Worm (Caenorhabditis elegans) whole organism, midembryonic: ENCODE results near the gene hrpu-2.

Experiments
- T22C8.4 ChIP-seq: fragments of 200-800 bp; sonication (Bioruptor generic); IDR thresholded peaks from 2 replicates; pipeline ENCODE4 v1.3.6; 2022; ENCODE audit warnings: missing genetic modification characterization, missing compliant biosample characterization
- cog-1 ChIP-seq: sonication (generic microtip); optimal IDR thresholded peaks from 2 replicates; lab custom pipeline; 2016; ENCODE audit warnings: missing genetic modification characterization, missing compliant biosample characterization
- flt-1 ChIP-seq: fragments of 200-800 bp; sonication (Bioruptor generic); IDR thresholded peaks from 2 replicates; pipeline ENCODE4 v1.3.6; 2022; ENCODE audit warnings: missing genetic modification characterization, missing compliant biosample characterization
- klf-2 ChIP-seq: fragments of 200-800 bp; sonication (Bioruptor generic); conservative IDR thresholded peaks from 2 replicates; pipeline ENCODE4 v1.3.6; 2022; ENCODE audit warnings: missing genetic modification reagents, missing genetic modification characterization, missing compliant biosample characterization
- med-1 ChIP-seq: sonication (generic microtip); optimal IDR thresholded peaks from 2 replicates; lab custom pipeline; 2017; ENCODE audit warnings: missing genetic modification characterization, mild to moderate bottlenecking, missing compliant biosample characterization, antibody characterized with exemption, missing genetic modification reagents; ENCODE audit not compliant: insufficient read depth
- ref-1 ChIP-seq: fragments of 200-800 bp; sonication (Bioruptor generic); conservative IDR thresholded peaks from 2 replicates; pipeline ENCODE4 v1.3.6; 2022; ENCODE audit warnings: missing genetic modification reagents, missing genetic modification characterization, missing compliant biosample characterization
- ztf-29 ChIP-seq: fragments of 200-800 bp; sonication (Bioruptor generic); IDR thresholded peaks from 2 replicates; pipeline ENCODE4 v1.3.6; 2022; ENCODE audit warnings: missing genetic modification reagents, missing genetic modification characterization, missing compliant biosample characterization

DNA sequence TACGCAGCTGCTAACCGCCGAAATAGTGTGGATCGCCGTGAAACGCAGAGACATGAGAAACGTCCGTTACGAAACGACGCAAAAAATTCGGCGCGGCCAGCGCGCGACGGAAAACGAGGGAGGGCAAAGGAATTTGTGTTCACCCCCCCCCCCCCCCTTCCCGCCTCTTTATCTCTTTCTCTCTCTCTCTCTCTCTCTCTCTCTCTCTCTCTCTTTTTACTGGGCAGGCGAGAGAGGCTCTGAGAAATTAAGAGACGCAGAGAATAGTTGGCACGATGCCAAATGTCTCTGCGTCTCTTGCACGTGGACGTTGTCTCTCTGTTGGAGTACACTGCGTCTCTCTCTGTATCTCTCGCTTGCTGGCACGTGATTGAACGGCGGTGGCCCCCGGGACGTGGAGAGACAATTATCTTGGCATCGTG is 41.6 kb downstream of the hrpu-2 start:
- TF ChIP-seq flt-1, result peak; percentile 69; the same call in 1 of the 2 replicates
- no peak for TF ChIP-seq ref-1 (GFP tag; lab: Robert Waterston, UW)
- TF ChIP-seq cog-1 (tag; lab: Kevin White, UChicago), result peak; percentile 82
- TF ChIP-seq ztf-29 (GFP tag; lab: Robert Waterston, UW), result no peak
- no peak for TF ChIP-seq T22C8.4 (GFP tag; lab: Robert Waterston, UW)
- peak; percentile 36; the same call in 1 of the 2 replicates for TF ChIP-seq klf-2 (GFP tag; lab: Robert Waterston, UW)
- TF ChIP-seq med-1, result no peak
